Fruit fly (Drosophila melanogaster): ENCODE results near the gene CG33160.

DNA sequence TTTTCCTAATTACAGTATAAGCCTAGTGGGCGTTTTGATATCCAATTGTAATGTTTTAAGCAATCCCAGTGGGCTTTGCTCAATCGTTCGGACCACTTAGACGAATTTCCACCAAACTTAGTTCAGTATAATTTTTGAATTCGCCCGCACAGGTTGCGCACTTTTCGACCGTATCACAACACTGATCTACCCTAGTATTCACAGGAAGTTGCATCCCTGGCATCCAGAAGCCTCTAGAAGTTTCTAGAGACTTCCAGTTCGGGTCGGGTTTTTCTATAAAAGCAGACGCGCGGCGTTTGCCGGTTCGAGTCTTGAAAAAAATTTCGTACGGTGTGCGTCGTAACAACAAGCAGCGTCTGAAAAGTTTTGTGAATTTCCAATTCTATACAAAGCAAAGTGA is 13.3 kb downstream of the CG33160 start, which contains the start of gene Hsp83:
- TF ChIP-seq Clk (GFP tag; optimal IDR thresholded peaks at IDR 0.05) (peak; percentile 92), pad (GFP tag; optimal IDR thresholded peaks at IDR 0.05) (peak; percentile 91)

All from whole organism, adult.